Worm (Caenorhabditis elegans) whole organism, L2 larva: ENCODE measurements around the gene F44A6.3.

ENCODE experiments used
- ceh-82 ChIP-seq: fragments of 150-350 bp; optimal IDR thresholded peaks from 2 replicates; lab custom pipeline; 2014; ENCODE audit warnings: missing biosample characterization, missing genetic modification characterization
- crh-2 ChIP-seq: sonication (generic microtip); optimal IDR thresholded peaks from 2 replicates; lab custom pipeline; 2017; ENCODE audit warnings: missing biosample characterization, missing genetic modification characterization
- elt-3 ChIP-seq: sonication (generic microtip); optimal IDR thresholded peaks from 2 replicates; lab custom pipeline; 2017; ENCODE audit warnings: missing biosample characterization, missing genetic modification characterization
- fos-1 ChIP-seq: fragments of 150-350 bp; optimal IDR thresholded peaks from 2 replicates; lab custom pipeline; 2014; ENCODE audit warnings: missing biosample characterization, missing genetic modification characterization
- lin-11 ChIP-seq: fragments of 150-350 bp; sonication (generic microtip); optimal IDR thresholded peaks from 2 replicates; lab custom pipeline; 2014; ENCODE audit warnings: missing biosample characterization, missing genetic modification characterization, inconsistent platforms, mixed read lengths
- lin-13 ChIP-seq: fragments of 150-350 bp; optimal IDR thresholded peaks from 2 replicates; lab custom pipeline; 2014; ENCODE audit warnings: missing biosample characterization, missing genetic modification reagents, missing genetic modification characterization
- lsy-2 ChIP-seq, 2 experiments: fragments of 150-350 bp in 1 of 2; sonication (generic microtip) in 1 of 2; optimal IDR thresholded peaks; 2 replicates each; lab custom pipeline; 2014 to 2017; ENCODE audit warnings: missing biosample characterization in 2 of 2, missing genetic modification characterization in 2 of 2
- mbf-1 ChIP-seq: sonication (generic microtip); optimal IDR thresholded peaks from 2 replicates; lab custom pipeline; 2017; ENCODE audit warnings: missing biosample characterization, missing genetic modification characterization
- nhr-10 ChIP-seq: sonication (generic microtip); optimal IDR thresholded peaks from 2 replicates; lab custom pipeline; 2017; ENCODE audit warnings: missing biosample characterization, missing genetic modification characterization
- nhr-237 ChIP-seq: fragments of 150-350 bp; optimal IDR thresholded peaks from 2 replicates; lab custom pipeline; 2014; ENCODE audit warnings: missing biosample characterization, missing genetic modification characterization
- nhr-25 ChIP-seq: fragments of 150-350 bp; sonication (generic microtip); optimal IDR thresholded peaks from 3 replicates; lab custom pipeline; 2014; ENCODE audit warnings: missing biosample characterization, missing genetic modification characterization
- sem-4 ChIP-seq: fragments of 150-350 bp; optimal IDR thresholded peaks from 2 replicates; lab custom pipeline; 2014; ENCODE audit warnings: missing biosample characterization, missing genetic modification reagents, missing genetic modification characterization

ce11 chrX:10189244-10189643 is 23.3 kb upstream of the F44A6.3 start:
- TF ChIP-seq elt-3 (tag; lab: Kevin White, UChicago) (no peak), crh-2 (no peak), nhr-25 (tag; lab: Kevin White, UChicago) (peak; percentile 78), nhr-237 (no peak), lin-13 (GFP tag; lab: Kevin White, UChicago) (no peak), sem-4 (no peak), nhr-10 (no peak), ceh-82 (tag; lab: Kevin White, UChicago) (no peak), lin-11 (tag; lab: Kevin White, UChicago) (no peak), lsy-2 (tag; optimal IDR thresholded peaks at IDR 0.05; lab: Kevin White, UChicago) (no peak), fos-1 (tag; lab: Kevin White, UChicago) (no peak), mbf-1 (tag; lab: Kevin White, UChicago) (no peak)
